Worm (Caenorhabditis elegans) whole organism, mixed stage, embryonic: ENCODE data around the gene xrn-2.

Experiments used
- M03D4.4 ChIP-seq: sonication (generic microtip); optimal IDR thresholded peaks from 2 replicates; lab custom pipeline; 2017; ENCODE audit warnings: mild to moderate bottlenecking, missing genetic modification characterization, missing compliant biosample characterization
- bed-3 ChIP-seq: fragments of 200-800 bp; sonication (Bioruptor generic); optimal IDR thresholded peaks from 3 replicates; lab custom pipeline; 2018; ENCODE audit warnings: mild to moderate bottlenecking, missing genetic modification characterization, moderate library complexity, missing compliant biosample characterization
- blmp-1 ChIP-seq: fragments of 150-350 bp; optimal IDR thresholded peaks from 2 replicates; lab custom pipeline; 2014; ENCODE audit warnings: missing biosample characterization, missing genetic modification characterization
- ceh-39 ChIP-seq: fragments of 150-350 bp; optimal IDR thresholded peaks from 2 replicates; lab custom pipeline; 2014; ENCODE audit warnings: missing biosample characterization, missing genetic modification characterization
- ceh-43 ChIP-seq: fragments of 200-800 bp; sonication (Bioruptor generic); optimal IDR thresholded peaks from 2 replicates; lab custom pipeline; 2018; ENCODE audit warnings: mild to moderate bottlenecking, missing genetic modification characterization, moderate library complexity, missing compliant biosample characterization
- ceh-83 ChIP-seq: fragments of 200-800 bp; sonication (Bioruptor generic); optimal IDR thresholded peaks from 2 replicates; lab custom pipeline; 2018; ENCODE audit warnings: mild to moderate bottlenecking, missing genetic modification characterization, missing compliant biosample characterization
- ces-1 ChIP-seq: fragments of 150-350 bp; optimal IDR thresholded peaks from 2 replicates; lab custom pipeline; 2014; ENCODE audit warnings: missing biosample characterization, missing genetic modification reagents, missing genetic modification characterization
- cnd-1 ChIP-seq: fragments of 200-800 bp; sonication (Bioruptor generic); optimal IDR thresholded peaks from 2 replicates; lab custom pipeline; 2018; ENCODE audit warnings: mild to moderate bottlenecking, missing genetic modification characterization, missing compliant biosample characterization
- drap-1 ChIP-seq: fragments of 200-800 bp; sonication (Bioruptor generic); optimal IDR thresholded peaks from 3 replicates; lab custom pipeline; 2018; ENCODE audit warnings: mild to moderate bottlenecking, missing genetic modification characterization, missing compliant biosample characterization
- elt-1 ChIP-seq: sonication (generic microtip); optimal IDR thresholded peaks from 2 replicates; lab custom pipeline; 2017; ENCODE audit warnings: missing genetic modification characterization, mild to moderate bottlenecking, missing compliant biosample characterization, antibody characterized with exemption, moderate library complexity, borderline replicate concordance; ENCODE audit not compliant: insufficient read depth
- elt-3 ChIP-seq: fragments of 150-350 bp; optimal IDR thresholded peaks from 2 replicates; lab custom pipeline; 2014; ENCODE audit warnings: missing biosample characterization, missing genetic modification characterization
- flh-1 ChIP-seq: fragments of 200-800 bp; sonication (Bioruptor generic); optimal IDR thresholded peaks from 2 replicates; lab custom pipeline; 2018; ENCODE audit warnings: mild to moderate bottlenecking, missing genetic modification characterization, moderate library complexity, missing compliant biosample characterization
- ham-2 ChIP-seq: fragments of 200-800 bp; sonication (Bioruptor generic); optimal IDR thresholded peaks from 2 replicates; lab custom pipeline; 2018; ENCODE audit warnings: mild to moderate bottlenecking, missing genetic modification characterization, missing compliant biosample characterization
- hlh-1 ChIP-seq: fragments of 150-350 bp; optimal IDR thresholded peaks from 2 replicates; lab custom pipeline; 2014; ENCODE audit warnings: missing biosample characterization, missing genetic modification reagents, missing genetic modification characterization
- lin-13 ChIP-seq: fragments of 150-350 bp; optimal IDR thresholded peaks from 2 replicates; lab custom pipeline; 2014; ENCODE audit warnings: missing biosample characterization, missing genetic modification characterization
- lin-32 ChIP-seq: fragments of 200-800 bp; sonication (Bioruptor generic); optimal IDR thresholded peaks from 2 replicates; lab custom pipeline; 2018; ENCODE audit warnings: mild to moderate bottlenecking, missing genetic modification characterization, missing compliant biosample characterization
- lsy-2 ChIP-seq: fragments of 150-350 bp; optimal IDR thresholded peaks from 2 replicates; lab custom pipeline; 2014; ENCODE audit warnings: missing biosample characterization, missing genetic modification characterization
- mab-5 ChIP-seq: fragments of 150-350 bp; optimal IDR thresholded peaks from 2 replicates; lab custom pipeline; 2014; ENCODE audit warnings: missing biosample characterization, missing genetic modification characterization
- mep-1 ChIP-seq: fragments of 150-350 bp; optimal IDR thresholded peaks from 2 replicates; lab custom pipeline; 2017; ENCODE audit warnings: missing biosample characterization, missing genetic modification reagents, missing genetic modification characterization, inconsistent platforms
- mls-2 ChIP-seq: sonication (generic microtip); optimal IDR thresholded peaks from 2 replicates; lab custom pipeline; 2016; ENCODE audit warnings: mild to moderate bottlenecking, missing genetic modification characterization, moderate library complexity, missing compliant biosample characterization
- nhr-12 ChIP-seq: fragments of 150-350 bp; optimal IDR thresholded peaks from 2 replicates; lab custom pipeline; 2014; ENCODE audit warnings: missing biosample characterization, missing genetic modification characterization
- nhr-2 ChIP-seq: fragments of 150-350 bp; optimal IDR thresholded peaks from 2 replicates; lab custom pipeline; 2014; ENCODE audit warnings: missing biosample characterization, missing genetic modification characterization
- nhr-237 ChIP-seq: fragments of 150-350 bp; optimal IDR thresholded peaks from 2 replicates; lab custom pipeline; 2014; ENCODE audit warnings: missing biosample characterization, missing genetic modification characterization
- nhr-28 ChIP-seq: fragments of 150-350 bp; optimal IDR thresholded peaks from 2 replicates; lab custom pipeline; 2014; ENCODE audit warnings: missing biosample characterization, missing genetic modification characterization
- nhr-76 ChIP-seq: sonication (generic microtip); optimal IDR thresholded peaks from 2 replicates; lab custom pipeline; 2017; ENCODE audit warnings: missing biosample characterization, missing genetic modification characterization
- pha-4 ChIP-seq: fragments of 150-350 bp; optimal IDR thresholded peaks from 2 replicates; lab custom pipeline; 2018; ENCODE audit warnings: missing biosample characterization, missing genetic modification reagents, missing genetic modification characterization
- snpc-4 ChIP-seq: fragments of 150-350 bp; optimal IDR thresholded peaks from 2 replicates; lab custom pipeline; 2014; ENCODE audit warnings: missing biosample characterization, missing genetic modification characterization
- sptf-1 ChIP-seq: sonication (generic microtip); optimal IDR thresholded peaks from 2 replicates; lab custom pipeline; 2017; ENCODE audit warnings: mild to moderate bottlenecking, missing genetic modification characterization, moderate library complexity, missing compliant biosample characterization
- tbx-8 ChIP-seq: fragments of 200-800 bp; sonication (Bioruptor generic); optimal IDR thresholded peaks from 2 replicates; lab custom pipeline; 2018; ENCODE audit warnings: mild to moderate bottlenecking, missing genetic modification characterization, moderate library complexity, missing compliant biosample characterization
- unc-120 ChIP-seq: sonication (generic microtip); optimal IDR thresholded peaks from 2 replicates; lab custom pipeline; 2017; ENCODE audit warnings: missing genetic modification characterization, missing compliant biosample characterization; ENCODE audit not compliant: poor library complexity, severe bottlenecking
- unc-62 ChIP-seq: fragments of 150-350 bp; optimal IDR thresholded peaks from 2 replicates; lab custom pipeline; 2014; ENCODE audit warnings: missing biosample characterization, missing genetic modification reagents, missing genetic modification characterization
- ztf-11 ChIP-seq: fragments of 150-350 bp; optimal IDR thresholded peaks from 2 replicates; lab custom pipeline; 2014; ENCODE audit warnings: missing biosample characterization, missing genetic modification characterization

xrn-2 gene

ce11 chrII:14138849-14139419 lies 16.6 kb upstream of the xrn-2 start:
- TF ChIP-seq nhr-2 (no peak), ham-2 (GFP tag; lab: Kevin White, UChicago) (no peak), blmp-1 (no peak), unc-62 (GFP tag; lab: Kevin White, UChicago) (no peak), cnd-1 (tag; lab: Kevin White, UChicago) (no peak), snpc-4 (tag; lab: Kevin White, UChicago) (no peak), drap-1 (GFP tag; lab: Kevin White, UChicago) (no peak), lsy-2 (tag; lab: Kevin White, UChicago) (no peak), bed-3 (GFP tag; lab: Kevin White, UChicago) (no peak), tbx-8 (GFP tag; lab: Kevin White, UChicago) (no peak), lin-13 (tag; lab: Kevin White, UChicago) (no peak), mep-1 (no peak), nhr-76 (tag; lab: Kevin White, UChicago) (no peak), ceh-43 (GFP tag; lab: Kevin White, UChicago) (no peak), ztf-11 (no peak), elt-3 (no peak), lin-32 (GFP tag; lab: Kevin White, UChicago) (no peak)

- peak; percentile 8 for TF ChIP-seq lsy-2 (tag; lab: Kevin White, UChicago)
- peak; percentile 30 for TF ChIP-seq ces-1 (GFP tag; lab: Kevin White, UChicago)
- TF ChIP-seq sptf-1 (tag; lab: Kevin White, UChicago) = peak; percentile 7
These were observed 13.4 kb upstream of the xrn-2 start, which contains the start of gene cacn-1 for ce11 chrII:14142098-14142554. Gene cacn-1, minus strand, starts transcription at chrII:14142148.

- TF ChIP-seq unc-62 (GFP tag; lab: Kevin White, UChicago) (no peak), snpc-4 (tag; lab: Kevin White, UChicago) (no peak), nhr-28 (no peak), nhr-12 (tag; lab: Kevin White, UChicago) (no peak), flh-1 (GFP tag; lab: Kevin White, UChicago) (no peak), unc-120 (tag; lab: Kevin White, UChicago) (peak; percentile 75), lsy-2 (tag; lab: Kevin White, UChicago) (peak; percentile 48), mab-5 (tag; lab: Kevin White, UChicago) (no peak), lin-13 (tag; lab: Kevin White, UChicago) (peak; percentile 6), bed-3 (GFP tag; lab: Kevin White, UChicago) (peak; percentile 70), mep-1 (no peak), drap-1 (GFP tag; lab: Kevin White, UChicago) (peak; percentile 70), hlh-1 (tag; lab: Kevin White, UChicago) (no peak), nhr-237 (tag; lab: Kevin White, UChicago) (peak; percentile 43), elt-1 (no peak), cnd-1 (tag; lab: Kevin White, UChicago) (peak; percentile 62), ces-1 (GFP tag; lab: Kevin White, UChicago) (peak; percentile 69), M03D4.4 (tag; lab: Kevin White, UChicago) (peak; percentile 74), elt-3 (no peak), sptf-1 (tag; lab: Kevin White, UChicago) (peak; percentile 81), ham-2 (GFP tag; lab: Kevin White, UChicago) (peak; percentile 8), ceh-83 (GFP tag; lab: Kevin White, UChicago) (peak; percentile 78), lin-32 (GFP tag; lab: Kevin White, UChicago) (peak; percentile 9), mls-2 (peak; percentile 54)
These were observed 11.7 kb upstream of the xrn-2 start, which contains the start of gene W03H9.2 for ce11 chrII:14143838-14144268. Gene W03H9.2, minus strand, starts transcription at chrII:14143869.

ce11 chrII:14150031-14150430 lies 5.5 kb upstream of the xrn-2 start, which contains the start of gene W03H9.1:
Gene W03H9.1, minus strand, starts transcription at chrII:14150131.
- TF ChIP-seq flh-1 (GFP tag; lab: Kevin White, UChicago) = no peak
- TF ChIP-seq elt-1 = no peak
- TF ChIP-seq mls-2 = no peak
- no peak for TF ChIP-seq tbx-8 (GFP tag; lab: Kevin White, UChicago)
- TF ChIP-seq mab-5 (tag; lab: Kevin White, UChicago) = no peak
- TF ChIP-seq ham-2 (GFP tag; lab: Kevin White, UChicago) = no peak
- no peak for TF ChIP-seq pha-4
- TF ChIP-seq nhr-2 = no peak
- TF ChIP-seq bed-3 (GFP tag; lab: Kevin White, UChicago) = no peak
- TF ChIP-seq lin-13 (tag; lab: Kevin White, UChicago) = no peak
- no peak for TF ChIP-seq ceh-39 (tag; lab: Kevin White, UChicago)
- no peak for TF ChIP-seq ces-1 (GFP tag; lab: Kevin White, UChicago)
